Fruit fly (Drosophila melanogaster): ENCODE measurements around the gene CG4360.

DNA sequence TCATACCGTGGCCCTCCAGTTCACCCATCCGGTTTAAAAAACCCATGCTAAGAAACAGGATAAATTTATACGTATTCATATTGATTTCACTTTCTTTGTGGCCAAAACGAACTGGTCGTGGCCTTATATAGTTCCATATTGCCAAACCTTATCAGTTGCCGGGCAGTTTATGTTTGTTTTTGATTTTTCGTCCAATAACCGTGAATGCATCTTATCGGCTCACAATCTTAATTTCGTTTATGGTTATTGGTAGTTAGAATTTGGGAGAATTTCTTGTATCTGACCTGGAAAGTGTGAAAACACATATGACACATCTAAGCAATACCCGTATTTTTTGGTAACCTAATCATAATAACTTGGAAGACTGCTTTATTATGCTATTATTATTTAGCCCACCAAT lies 22.9 kb downstream of the CG4360 start, which contains the start of gene CG4367:
- TF ChIP-seq pad (GFP tag; optimal IDR thresholded peaks at IDR 0.05) (no peak), bab1 (GFP tag; optimal IDR thresholded peaks at IDR 0.05) (no peak), CG11617 (GFP tag; optimal IDR thresholded peaks at IDR 0.05) (no peak), toe (GFP tag; optimal IDR thresholded peaks at IDR 0.05) (no peak), Clk (GFP tag; optimal IDR thresholded peaks at IDR 0.05) (no peak), CG12768 (GFP tag; optimal IDR thresholded peaks at IDR 0.05) (no peak), Hr96 (GFP tag; optimal IDR thresholded peaks at IDR 0.05) (no peak), CG14711 (tag; optimal IDR thresholded peaks at IDR 0.05) (no peak), CG1620 (GFP tag; optimal IDR thresholded peaks at IDR 0.05) (no peak), Mnt (GFP tag; optimal IDR thresholded peaks at IDR 0.05) (no peak), Crg-1 (GFP tag; optimal IDR thresholded peaks at IDR 0.05) (no peak), kay (GFP tag; ENCODE audit: borderline replicate concordance) (no peak), CG7045 (GFP tag; optimal IDR thresholded peaks at IDR 0.05) (no peak), CG7101 (tag; optimal IDR thresholded peaks at IDR 0.05) (no peak)

All from whole organism, adult.